Fruit fly (Drosophila melanogaster) whole organism, embryonic: Measurements from ENCODE around the gene fan.

Experiments used
- Aef1 ChIP-seq: fragments of 200-800 bp; sonication (Bioruptor generic); IDR thresholded peaks from 3 replicates; pipeline ENCODE4 v1.3.6; 2022; ENCODE audit warnings: missing biosample characterization, missing genetic modification characterization
- Bteb2 ChIP-seq: fragments of 200-800 bp; sonication (Bioruptor generic); optimal IDR thresholded peaks from 2 replicates; lab custom pipeline; 2016; ENCODE audit warnings: missing biosample characterization, missing genetic modification characterization
- CG10462 ChIP-seq: fragments of 200-800 bp; sonication (Bioruptor generic); optimal IDR thresholded peaks from 2 replicates; lab custom pipeline; 2016; ENCODE audit warnings: missing biosample characterization, missing genetic modification characterization
- CG10959 ChIP-seq: fragments of 200-800 bp; sonication (Bioruptor generic); IDR thresholded peaks from 2 replicates; pipeline ENCODE4 v1.3.6; 2022; ENCODE audit warnings: missing biosample characterization, missing genetic modification characterization
- CG12659 ChIP-seq: fragments of 200-800 bp; sonication (Bioruptor generic); optimal IDR thresholded peaks from 3 replicates; lab custom pipeline; 2017; ENCODE audit warnings: mild to moderate bottlenecking, missing biosample characterization, missing genetic modification reagents, missing genetic modification characterization
- CG17568 ChIP-seq: fragments of 200-800 bp; sonication (Bioruptor generic); optimal IDR thresholded peaks from 2 replicates; lab custom pipeline; 2018; ENCODE audit warnings: missing biosample characterization, mild to moderate bottlenecking, missing genetic modification characterization, moderate library complexity
- CG17829 ChIP-seq: fragments of 200-800 bp; optimal IDR thresholded peaks from 2 replicates; lab custom pipeline; 2019; ENCODE audit warnings: missing biosample characterization, mild to moderate bottlenecking, missing genetic modification characterization, moderate library complexity
- CG17912 ChIP-seq: fragments of 200-800 bp; sonication (Bioruptor generic); optimal IDR thresholded peaks from 2 replicates; lab custom pipeline; 2018; ENCODE audit warnings: missing biosample characterization, mild to moderate bottlenecking, missing genetic modification characterization
- CG18262 ChIP-seq: fragments of 200-800 bp; optimal IDR thresholded peaks from 3 replicates; lab custom pipeline; 2019; ENCODE audit warnings: missing biosample characterization, mild to moderate bottlenecking, missing genetic modification characterization, moderate library complexity
- CG18599 ChIP-seq: fragments of 200-800 bp; sonication (Bioruptor generic); optimal IDR thresholded peaks from 3 replicates; lab custom pipeline; 2017; ENCODE audit warnings: missing biosample characterization, missing genetic modification characterization, mild to moderate bottlenecking, moderate library complexity, missing genetic modification reagents
- CG18764 ChIP-seq: fragments of 200-800 bp; sonication (Bioruptor generic); optimal IDR thresholded peaks from 3 replicates; lab custom pipeline; 2016; ENCODE audit warnings: missing biosample characterization, missing genetic modification characterization
- CG2120 ChIP-seq: fragments of 200-800 bp; sonication (Bioruptor generic); optimal IDR thresholded peaks from 3 replicates; lab custom pipeline; 2016; ENCODE audit warnings: missing biosample characterization, missing genetic modification characterization
- CG32532 ChIP-seq: fragments of 200-800 bp; sonication (Bioruptor generic); IDR thresholded peaks from 2 replicates; pipeline ENCODE4 v1.3.6; 2022; ENCODE audit warnings: missing biosample characterization, missing genetic modification characterization
- CG33557 ChIP-seq: fragments of 200-800 bp; sonication (Bioruptor generic); optimal IDR thresholded peaks from 2 replicates; lab custom pipeline; 2019; ENCODE audit warnings: missing biosample characterization, mild to moderate bottlenecking, missing genetic modification characterization, moderate library complexity
- CG4328 ChIP-seq: fragments of 200-800 bp; sonication (Bioruptor generic); optimal IDR thresholded peaks from 3 replicates; lab custom pipeline; 2017; ENCODE audit warnings: missing biosample characterization, missing genetic modification reagents, missing genetic modification characterization
- CG4360 ChIP-seq: fragments of 200-800 bp; sonication (Bioruptor generic); IDR thresholded peaks from 2 replicates; pipeline ENCODE4 v1.3.6; 2022; ENCODE audit warnings: missing biosample characterization, missing genetic modification characterization
- CG6175 ChIP-seq: fragments of 200-800 bp; sonication (Bioruptor generic); IDR thresholded peaks from 3 replicates; pipeline ENCODE4 v1.3.6; 2022; ENCODE audit warnings: missing biosample characterization, missing genetic modification characterization
- CG6654 ChIP-seq: fragments of 200-800 bp; sonication (Bioruptor generic); optimal IDR thresholded peaks from 2 replicates; lab custom pipeline; 2017; ENCODE audit warnings: missing biosample characterization, mild to moderate bottlenecking, missing genetic modification characterization
- CG6813 ChIP-seq: fragments of 200-800 bp; sonication (Bioruptor generic); optimal IDR thresholded peaks from 2 replicates; lab custom pipeline; 2017; ENCODE audit warnings: missing biosample characterization, missing genetic modification characterization, mild to moderate bottlenecking, moderate library complexity, missing genetic modification reagents
- CG6854 ChIP-seq: fragments of 200-800 bp; sonication (Bioruptor generic); optimal IDR thresholded peaks from 3 replicates; lab custom pipeline; 2017; ENCODE audit warnings: missing biosample characterization, mild to moderate bottlenecking, missing genetic modification characterization
- CG7556 ChIP-seq: fragments of 200-800 bp; sonication (Bioruptor generic); optimal IDR thresholded peaks from 2 replicates; lab custom pipeline; 2017; ENCODE audit warnings: missing biosample characterization, mild to moderate bottlenecking, missing genetic modification characterization
- CG8281 ChIP-seq: fragments of 200-800 bp; sonication (Bioruptor generic); optimal IDR thresholded peaks from 2 replicates; lab custom pipeline; 2018; ENCODE audit warnings: missing biosample characterization, mild to moderate bottlenecking, missing genetic modification characterization, moderate library complexity
- CG8924 ChIP-seq: fragments of 200-800 bp; optimal IDR thresholded peaks from 3 replicates; lab custom pipeline; 2019; ENCODE audit warnings: missing biosample characterization, mild to moderate bottlenecking, missing genetic modification characterization, moderate library complexity
- CG9215 ChIP-seq: fragments of 200-800 bp; sonication (Bioruptor generic); IDR thresholded peaks from 2 replicates; pipeline ENCODE4 v1.3.6; 2022; ENCODE audit warnings: missing biosample characterization, missing genetic modification characterization
- CG9817 ChIP-seq: fragments of 200-800 bp; sonication (Bioruptor generic); optimal IDR thresholded peaks from 2 replicates; lab custom pipeline; 2018; ENCODE audit warnings: missing biosample characterization, mild to moderate bottlenecking, missing genetic modification characterization, moderate library complexity
- CoRest ChIP-seq: fragments of 200-800 bp; sonication (Bioruptor generic); optimal IDR thresholded peaks from 3 replicates; lab custom pipeline; 2018; ENCODE audit warnings: missing biosample characterization, mild to moderate bottlenecking, missing genetic modification characterization, moderate library complexity
- Deaf1 ChIP-seq: fragments of 200-800 bp; optimal IDR thresholded peaks from 3 replicates; lab custom pipeline; 2019; ENCODE audit warnings: missing biosample characterization, mild to moderate bottlenecking, missing genetic modification characterization, moderate library complexity
- Eip74EF ChIP-seq, 2 experiments: fragments of 200-800 bp in 1 of 2; fragments of >200 bp in 1 of 2; sonication (Bioruptor generic) in 1 of 2; optimal IDR thresholded peaks; 2 replicates each; lab custom pipeline; 2017 to 2019; ENCODE audit warnings: missing biosample characterization in 2 of 2, missing genetic modification characterization in 2 of 2, mild to moderate bottlenecking in 1 of 2, moderate library complexity in 1 of 2
- Fer3 ChIP-seq: fragments of 200-800 bp; sonication (Bioruptor generic); optimal IDR thresholded peaks from 2 replicates; lab custom pipeline; 2018; ENCODE audit warnings: missing biosample characterization, mild to moderate bottlenecking, missing genetic modification characterization, moderate library complexity
- Hmr ChIP-seq: fragments of 200-800 bp; sonication (Bioruptor generic); optimal IDR thresholded peaks from 3 replicates; lab custom pipeline; 2017; ENCODE audit warnings: mild to moderate bottlenecking, missing biosample characterization, missing genetic modification reagents, missing genetic modification characterization
- Med ChIP-seq: fragments of 200-800 bp; sonication (Bioruptor generic); peaks from one replicate; lab custom pipeline; 2016; ENCODE audit warnings: missing biosample characterization, missing genetic modification characterization, mild to moderate bottlenecking, inconsistent platforms, moderate library complexity
- Meics ChIP-seq: fragments of 200-800 bp; sonication (Bioruptor generic); optimal IDR thresholded peaks from 2 replicates; lab custom pipeline; 2017; ENCODE audit warnings: missing biosample characterization, mild to moderate bottlenecking, missing genetic modification characterization
- Oaz ChIP-seq: fragments of 200-800 bp; sonication (Bioruptor generic); IDR thresholded peaks from 2 replicates; pipeline ENCODE4 v1.3.6; 2022; ENCODE audit warnings: missing biosample characterization, missing genetic modification characterization
- Rfx ChIP-seq: fragments of 200-800 bp; sonication (Bioruptor generic); IDR thresholded peaks from 2 replicates; pipeline ENCODE4 v1.3.6; 2022; ENCODE audit warnings: missing biosample characterization, missing genetic modification characterization
- Rx ChIP-seq: fragments of 200-800 bp; sonication (Bioruptor generic); IDR thresholded peaks from 2 replicates; pipeline ENCODE4 v1.3.6; 2022; ENCODE audit warnings: missing biosample characterization, missing genetic modification characterization
- TFAM ChIP-seq: fragments of 200-800 bp; sonication (Bioruptor generic); optimal IDR thresholded peaks from 2 replicates; lab custom pipeline; 2017; ENCODE audit warnings: missing biosample characterization, missing genetic modification characterization, inconsistent platforms
- cad ChIP-seq: fragments of >200 bp; optimal IDR thresholded peaks from 2 replicates; lab custom pipeline; 2017; ENCODE audit warnings: missing biosample characterization, missing genetic modification characterization
- cas ChIP-seq: fragments of 200-800 bp; sonication (Bioruptor generic); IDR thresholded peaks from 2 replicates; pipeline ENCODE4 v1.3.6; 2022; ENCODE audit warnings: missing biosample characterization, missing genetic modification characterization
- crol ChIP-seq: fragments of 200-800 bp; sonication (Bioruptor generic); IDR thresholded peaks from 2 replicates; pipeline ENCODE4 v1.3.6; 2022; ENCODE audit warnings: missing biosample characterization, missing genetic modification characterization
- cwo ChIP-seq: fragments of 200-800 bp; sonication (Bioruptor generic); optimal IDR thresholded peaks from 3 replicates; lab custom pipeline; 2017; ENCODE audit warnings: missing biosample characterization, missing genetic modification characterization, mild to moderate bottlenecking, moderate library complexity, missing genetic modification reagents
- ems ChIP-seq: fragments of 200-800 bp; sonication (Bioruptor generic); optimal IDR thresholded peaks from 3 replicates; lab custom pipeline; 2016; ENCODE audit warnings: missing biosample characterization, missing genetic modification characterization
- exex ChIP-seq: fragments of 200-800 bp; sonication (Bioruptor generic); optimal IDR thresholded peaks from 4 replicates; lab custom pipeline; 2018; ENCODE audit warnings: missing biosample characterization, mild to moderate bottlenecking, missing genetic modification characterization, moderate library complexity
- gfzf ChIP-seq: fragments of 200-800 bp; sonication (Bioruptor generic); optimal IDR thresholded peaks from 2 replicates; lab custom pipeline; 2016; ENCODE audit warnings: missing biosample characterization, mild to moderate bottlenecking, missing genetic modification characterization, moderate library complexity
- grn ChIP-seq: fragments of 200-800 bp; sonication (Bioruptor generic); optimal IDR thresholded peaks from 3 replicates; lab custom pipeline; 2017; ENCODE audit warnings: missing biosample characterization, missing genetic modification characterization
- hbn ChIP-seq: fragments of 200-800 bp; sonication (Bioruptor generic); IDR thresholded peaks from 2 replicates; pipeline ENCODE4 v1.3.6; 2022; ENCODE audit warnings: missing biosample characterization, missing genetic modification characterization; ENCODE audit not compliant: partially characterized antibody
- phol ChIP-seq: fragments of 200-800 bp; sonication (Bioruptor generic); optimal IDR thresholded peaks from 3 replicates; lab custom pipeline; 2018; ENCODE audit warnings: missing biosample characterization, mild to moderate bottlenecking, missing genetic modification characterization, moderate library complexity
- rib ChIP-seq: fragments of 200-800 bp; sonication (Bioruptor generic); IDR thresholded peaks from 2 replicates; pipeline ENCODE4 v1.3.6; 2022; ENCODE audit warnings: missing biosample characterization, missing genetic modification characterization
- shn ChIP-seq: fragments of 200-800 bp; sonication (Bioruptor generic); optimal IDR thresholded peaks from 3 replicates; lab custom pipeline; 2016; ENCODE audit warnings: missing biosample characterization, missing genetic modification characterization
- slbo ChIP-seq: fragments of 200-800 bp; sonication (Bioruptor generic); IDR thresholded peaks from 2 replicates; pipeline ENCODE4 v1.3.6; 2022; ENCODE audit warnings: missing biosample characterization, missing genetic modification characterization

fan gene

DNA sequence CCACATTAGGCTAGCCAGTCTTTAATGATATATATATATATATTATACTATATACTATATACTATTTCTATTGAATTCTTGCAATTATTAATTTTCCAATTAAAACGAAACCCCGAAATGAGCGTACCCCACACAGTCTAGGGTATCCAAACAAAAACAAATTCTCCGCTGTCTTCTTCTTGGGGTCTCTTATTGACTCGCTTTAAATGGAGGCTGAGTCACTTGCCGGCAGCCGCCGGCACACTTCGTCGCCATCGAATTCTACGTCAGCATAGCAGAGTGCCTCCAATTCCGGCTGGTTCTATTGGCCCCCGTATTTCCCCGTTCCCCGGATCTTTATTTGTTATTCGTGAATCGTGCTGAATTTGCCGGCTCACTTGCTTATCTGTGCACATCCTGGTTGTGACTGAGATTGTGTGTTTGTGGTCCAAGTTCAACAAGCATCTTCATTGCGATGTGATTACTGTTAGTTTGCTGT is 14.2 kb upstream of the fan start (continued):
- TF ChIP-seq exex (tag; lab: Kevin White, UChicago), result no peak
- no peak for TF ChIP-seq CG4328 (GFP tag; lab: Kevin White, UChicago)
- peak; percentile 78 for TF ChIP-seq rib (GFP tag; lab: Robert Waterston, UW)
- TF ChIP-seq phol (tag; lab: Kevin White, UChicago), result peak; percentile 18
- TF ChIP-seq CG17829, result peak; percentile 6
- TF ChIP-seq CoRest (tag; lab: Kevin White, UChicago), result peak; percentile 41
- TF ChIP-seq CG9817, result peak; percentile 18
- TF ChIP-seq TFAM (GFP tag; lab: Kevin White, UChicago), result no peak
- TF ChIP-seq Meics, result peak; percentile 56
- peak; percentile 12 for TF ChIP-seq CG2120 (GFP tag; lab: Kevin White, UChicago)
- peak; percentile 20 for TF ChIP-seq CG7556 (GFP tag; lab: Kevin White, UChicago)
- peak; percentile 33; the same call in 1 of the 2 replicates for TF ChIP-seq Rfx (GFP tag; lab: Robert Waterston, UW)
- TF ChIP-seq cwo, result peak; percentile 76
- TF ChIP-seq CG8924 (tag; lab: Kevin White, UChicago), result peak; percentile 37
- peak; percentile 49 for TF ChIP-seq Hmr (GFP tag; lab: Kevin White, UChicago)
- peak; percentile 75 for TF ChIP-seq CG18599 (GFP tag; lab: Kevin White, UChicago)
- peak; percentile 15 for TF ChIP-seq shn
- TF ChIP-seq Med (GFP tag; lab: Kevin White, UChicago), result peak; percentile 80
- TF ChIP-seq CG6813 (GFP tag; lab: Kevin White, UChicago), result no peak
- no peak for TF ChIP-seq CG18764
- no peak for TF ChIP-seq CG9215
- peak; percentile 67 for TF ChIP-seq crol
- TF ChIP-seq CG12659 (GFP tag; lab: Kevin White, UChicago), result peak; percentile 2
- peak; percentile 55 for TF ChIP-seq slbo (GFP tag; lab: Robert Waterston, UW)
- TF ChIP-seq CG6854 (GFP tag; lab: Kevin White, UChicago), result peak; percentile 34
- TF ChIP-seq Fer3 (tag; lab: Kevin White, UChicago), result peak; percentile 40

DNA sequence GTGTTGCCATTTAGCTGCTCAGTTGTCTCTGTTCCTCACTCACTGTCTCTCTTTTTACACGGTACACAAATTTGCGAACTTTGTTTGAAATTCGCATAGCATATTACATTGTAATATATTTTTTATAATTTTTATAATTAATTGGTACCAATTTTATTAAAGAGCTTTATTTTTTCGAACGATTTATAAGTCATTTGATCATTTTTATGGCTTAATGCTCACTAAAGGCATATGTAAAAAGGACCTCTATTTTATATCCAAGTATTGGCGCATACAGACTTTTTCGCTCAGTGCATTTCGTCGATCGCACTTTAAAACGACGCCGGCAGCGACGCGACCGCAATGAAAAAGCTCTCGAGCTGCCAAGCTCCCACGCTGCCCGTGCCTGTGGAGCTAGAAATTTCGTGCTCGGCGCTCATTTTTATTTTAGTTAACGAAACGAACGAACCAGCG is 12.8 kb upstream of the fan start:
- TF ChIP-seq Bteb2 (GFP tag; lab: Kevin White, UChicago) (peak; percentile 88), CG8281 (tag; lab: Kevin White, UChicago) (peak; percentile 69), cad (GFP tag; lab: Kevin White, UChicago) (no peak), CG10959 (GFP tag; lab: Robert Waterston, UW) (peak; percentile 37; the same call in 1 of the 2 replicates), ems (GFP tag; lab: Kevin White, UChicago) (peak; percentile 88), CG32532 (GFP tag; lab: Robert Waterston, UW) (peak; percentile 98), CG6175 (GFP tag; lab: Robert Waterston, UW) (peak; percentile 92), cas (peak; percentile 90), gfzf (GFP tag; lab: Kevin White, UChicago) (no peak), CG4360 (GFP tag; lab: Robert Waterston, UW) (0 out of 2 replicates have a peak, but pooled peaks have one; percentile 20), Deaf1 (tag; lab: Kevin White, UChicago) (peak; percentile 81), Rx (GFP tag; lab: Robert Waterston, UW) (peak; percentile 75; the same call in 1 of the 2 replicates), hbn (no peak), CG33557 (GFP tag; lab: Kevin White, UChicago) (no peak), Oaz (peak; percentile 92), CG10462 (GFP tag; lab: Kevin White, UChicago) (peak; percentile 80), CG18262 (tag; lab: Kevin White, UChicago) (peak; percentile 85), rib (GFP tag; lab: Robert Waterston, UW) (peak; percentile 97), exex (tag; lab: Kevin White, UChicago) (peak; percentile 72), grn (peak; percentile 33), CG6654 (peak; percentile 79), TFAM (GFP tag; lab: Kevin White, UChicago) (no peak), CG17568 (peak; percentile 89), Eip74EF (GFP tag; optimal IDR thresholded peaks at IDR 0.05; lab: Kevin White, UChicago) (peak in 1 of 2 experiments; percentile 83), Aef1 (GFP tag; lab: Robert Waterston, UW) (peak; percentile 96), CG17912 (GFP tag; lab: Kevin White, UChicago) (peak; percentile 67)
